Fruit fly (Drosophila melanogaster) whole organism, embryonic: Measurements from ENCODE around the gene mon2.

Experiments
- ATbp ChIP-seq: fragments of 200-800 bp; sonication (Bioruptor generic); optimal IDR thresholded peaks from 2 replicates; lab custom pipeline; 2017; ENCODE audit warnings: missing biosample characterization, mild to moderate bottlenecking, missing genetic modification characterization, missing genetic modification reagents
- Aef1 ChIP-seq: fragments of 200-800 bp; sonication (Bioruptor generic); IDR thresholded peaks from 3 replicates; pipeline ENCODE4 v1.3.6; 2022; ENCODE audit warnings: missing biosample characterization, missing genetic modification characterization
- Asciz ChIP-seq: fragments of 200-800 bp; sonication (Bioruptor generic); optimal IDR thresholded peaks from 2 replicates; lab custom pipeline; 2017; ENCODE audit warnings: missing biosample characterization, mild to moderate bottlenecking, missing genetic modification characterization, missing genetic modification reagents
- Awh ChIP-seq: fragments of 200-800 bp; sonication (Bioruptor generic); IDR thresholded peaks from 2 replicates; pipeline ENCODE4, ENCODE4 v1.3.6; 2022; ENCODE audit warnings: missing biosample characterization, missing genetic modification characterization
- Bgb ChIP-seq: fragments of 200-800 bp; sonication (Bioruptor generic); IDR thresholded peaks from 2 replicates; pipeline ENCODE4 v1.3.6; 2022; ENCODE audit warnings: missing biosample characterization, missing genetic modification characterization; ENCODE audit not compliant: partially characterized antibody
- Blimp-1 ChIP-seq: fragments of 200-800 bp; sonication (Bioruptor generic); optimal IDR thresholded peaks from 3 replicates; lab custom pipeline; 2018; ENCODE audit warnings: missing biosample characterization, missing genetic modification characterization, mild to moderate bottlenecking, moderate library complexity, missing genetic modification reagents
- CG10543 ChIP-seq: fragments of 200-800 bp; sonication (Bioruptor generic); optimal IDR thresholded peaks from 3 replicates; lab custom pipeline; 2017; ENCODE audit warnings: missing biosample characterization, mild to moderate bottlenecking, missing genetic modification characterization, moderate library complexity
- CG12071 ChIP-seq: fragments of 200-800 bp; sonication (Bioruptor generic); optimal IDR thresholded peaks from 3 replicates; lab custom pipeline; 2018; ENCODE audit warnings: missing biosample characterization, mild to moderate bottlenecking, missing genetic modification characterization
- CG12236 ChIP-seq: fragments of 200-800 bp; sonication (Bioruptor generic); optimal IDR thresholded peaks from 2 replicates; lab custom pipeline; 2016; ENCODE audit warnings: missing biosample characterization, missing genetic modification characterization
- CG12744 ChIP-seq: fragments of 200-800 bp; sonication (Bioruptor generic); optimal IDR thresholded peaks from 2 replicates; lab custom pipeline; 2016; ENCODE audit warnings: missing biosample characterization, missing genetic modification characterization
- CG13775 ChIP-seq: fragments of 200-800 bp; sonication (Bioruptor generic); optimal IDR thresholded peaks from 3 replicates; lab custom pipeline; 2017; ENCODE audit warnings: missing biosample characterization, mild to moderate bottlenecking, missing genetic modification characterization
- CG16813 ChIP-seq: fragments of 200-800 bp; sonication (Bioruptor generic); IDR thresholded peaks from 3 replicates; pipeline ENCODE4 v1.3.6; 2022; ENCODE audit warnings: missing biosample characterization, missing genetic modification characterization; ENCODE audit not compliant: partially characterized antibody
- CG17612 ChIP-seq: fragments of 200-800 bp; sonication (Bioruptor generic); IDR thresholded peaks from 2 replicates; pipeline ENCODE4 v1.3.6; 2022; ENCODE audit warnings: missing biosample characterization, missing genetic modification characterization
- CG2678 ChIP-seq: fragments of 200-800 bp; sonication (Bioruptor generic); optimal IDR thresholded peaks from 3 replicates; lab custom pipeline; 2019; ENCODE audit warnings: missing biosample characterization, mild to moderate bottlenecking, missing genetic modification characterization, moderate library complexity
- CG3065 ChIP-seq: fragments of 200-800 bp; sonication (Bioruptor generic); optimal IDR thresholded peaks from 2 replicates; lab custom pipeline; 2016; ENCODE audit warnings: missing biosample characterization, missing genetic modification characterization
- CG34422 ChIP-seq: fragments of 200-800 bp; sonication (Bioruptor generic); IDR thresholded peaks from 3 replicates; pipeline ENCODE4 v1.3.6; 2022; ENCODE audit warnings: missing biosample characterization, missing genetic modification characterization
- CG3726 ChIP-seq: fragments of 200-800 bp; sonication (Bioruptor generic); IDR thresholded peaks from 3 replicates; pipeline ENCODE4, ENCODE4 v1.3.6; 2022; ENCODE audit warnings: missing biosample characterization, missing genetic modification characterization
- CG4328 ChIP-seq: fragments of 200-800 bp; sonication (Bioruptor generic); optimal IDR thresholded peaks from 3 replicates; lab custom pipeline; 2017; ENCODE audit warnings: missing biosample characterization, missing genetic modification reagents, missing genetic modification characterization
- CG6854 ChIP-seq: fragments of 200-800 bp; sonication (Bioruptor generic); optimal IDR thresholded peaks from 3 replicates; lab custom pipeline; 2017; ENCODE audit warnings: missing biosample characterization, mild to moderate bottlenecking, missing genetic modification characterization
- CG8478 ChIP-seq: fragments of >200 bp; optimal IDR thresholded peaks from 2 replicates; lab custom pipeline; 2018
- D19A ChIP-seq: fragments of 200-800 bp; optimal IDR thresholded peaks from 3 replicates; lab custom pipeline; 2019; ENCODE audit warnings: missing biosample characterization, mild to moderate bottlenecking, missing genetic modification characterization, moderate library complexity
- Dbx ChIP-seq: fragments of 200-800 bp; sonication (Bioruptor generic); IDR thresholded peaks from 3 replicates; pipeline ENCODE4 v1.3.6; 2022; ENCODE audit warnings: missing biosample characterization, missing genetic modification characterization
- Dip3 ChIP-seq: fragments of 200-800 bp; sonication (Bioruptor generic); optimal IDR thresholded peaks from 3 replicates; lab custom pipeline; 2016; ENCODE audit warnings: missing biosample characterization, missing genetic modification characterization
- Fer2 ChIP-seq: fragments of 200-800 bp; sonication (Bioruptor generic); optimal IDR thresholded peaks from 2 replicates; lab custom pipeline; 2018; ENCODE audit warnings: missing biosample characterization, mild to moderate bottlenecking, missing genetic modification characterization, moderate library complexity
- Hey ChIP-seq: fragments of 200-800 bp; sonication (Bioruptor generic); optimal IDR thresholded peaks from 3 replicates; lab custom pipeline; 2018; ENCODE audit warnings: missing biosample characterization, mild to moderate bottlenecking, missing genetic modification characterization
- Lhr ChIP-seq: fragments of 200-800 bp; sonication (Bioruptor generic); optimal IDR thresholded peaks from 3 replicates; lab custom pipeline; 2017; ENCODE audit warnings: mild to moderate bottlenecking, missing biosample characterization, missing genetic modification reagents, missing genetic modification characterization
- Lim3 ChIP-seq: fragments of 200-800 bp; sonication (Bioruptor generic); IDR thresholded peaks from 2 replicates; pipeline ENCODE4 v1.3.6; 2022; ENCODE audit warnings: missing biosample characterization, missing genetic modification characterization
- MBD-R2 ChIP-seq: fragments of 200-800 bp; sonication (Bioruptor generic); IDR thresholded peaks from 2 replicates; pipeline ENCODE4 v1.3.6; 2022; ENCODE audit warnings: missing biosample characterization, missing genetic modification characterization
- Mad ChIP-seq: fragments of 200-800 bp; sonication (Bioruptor generic); optimal IDR thresholded peaks from 2 replicates; lab custom pipeline; 2016; ENCODE audit warnings: missing biosample characterization, missing genetic modification characterization
- Mes4 ChIP-seq: fragments of 200-800 bp; sonication (Bioruptor generic); optimal IDR thresholded peaks from 2 replicates; lab custom pipeline; 2016; ENCODE audit warnings: missing biosample characterization, missing genetic modification characterization
- NC2β ChIP-seq: fragments of 200-800 bp; sonication (Bioruptor generic); optimal IDR thresholded peaks from 2 replicates; lab custom pipeline; 2016; ENCODE audit warnings: missing biosample characterization, missing genetic modification characterization
- Sry-β ChIP-seq: fragments of 200-800 bp; sonication (Bioruptor generic); optimal IDR thresholded peaks from 2 replicates; lab custom pipeline; 2018; ENCODE audit warnings: missing biosample characterization, mild to moderate bottlenecking, missing genetic modification characterization, moderate library complexity
- Sry-δ ChIP-seq: fragments of 200-800 bp; sonication (Bioruptor generic); optimal IDR thresholded peaks from 2 replicates; lab custom pipeline; 2016; ENCODE audit warnings: missing biosample characterization, missing genetic modification characterization
- ab ChIP-seq: fragments of 200-800 bp; sonication (Bioruptor generic); optimal IDR thresholded peaks from 2 replicates; lab custom pipeline; 2016; ENCODE audit warnings: missing biosample characterization, missing genetic modification characterization
- al ChIP-seq: fragments of 200-800 bp; sonication (Bioruptor generic); IDR thresholded peaks from 2 replicates; pipeline ENCODE4 v1.3.6; 2022; ENCODE audit warnings: missing biosample characterization, missing genetic modification characterization
- amos ChIP-seq: fragments of 200-800 bp; sonication (Bioruptor generic); IDR thresholded peaks from 2 replicates; pipeline ENCODE4 v1.3.6; 2022; ENCODE audit warnings: missing biosample characterization, missing genetic modification characterization; ENCODE audit not compliant: partially characterized antibody
- bigmax ChIP-seq: fragments of 200-800 bp; sonication (Bioruptor generic); optimal IDR thresholded peaks from 2 replicates; lab custom pipeline; 2018; ENCODE audit warnings: missing biosample characterization, mild to moderate bottlenecking, missing genetic modification characterization
- corto ChIP-seq: fragments of 200-800 bp; sonication (Bioruptor generic); optimal IDR thresholded peaks from 2 replicates; lab custom pipeline; 2016; ENCODE audit warnings: missing biosample characterization, mild to moderate bottlenecking, missing genetic modification characterization, moderate library complexity
- dimm ChIP-seq: fragments of 200-800 bp; sonication (Bioruptor generic); IDR thresholded peaks from 2 replicates; pipeline ENCODE4 v1.3.6; 2022; ENCODE audit warnings: missing biosample characterization, missing genetic modification characterization
- eve ChIP-seq, 2 experiments: fragments of >200 bp; optimal IDR thresholded peaks; 2 replicates each; lab custom pipeline; 2017; ENCODE audit warnings: missing biosample characterization in 2 of 2, missing genetic modification characterization in 2 of 2
- fd96Cb ChIP-seq: fragments of 200-800 bp; sonication (Bioruptor generic); optimal IDR thresholded peaks from 2 replicates; lab custom pipeline; 2018; ENCODE audit warnings: missing biosample characterization, mild to moderate bottlenecking, missing genetic modification characterization, moderate library complexity
- ham ChIP-seq: fragments of 200-800 bp; sonication (Bioruptor generic); IDR thresholded peaks from 2 replicates; pipeline ENCODE4 v1.3.6; 2022; ENCODE audit warnings: missing biosample characterization, missing genetic modification characterization
- jumu ChIP-seq: fragments of 200-800 bp; sonication (Bioruptor generic); optimal IDR thresholded peaks from 3 replicates; lab custom pipeline; 2016; ENCODE audit warnings: missing biosample characterization, missing genetic modification characterization
- lov ChIP-seq, 2 experiments: fragments of 200-800 bp in 1 of 2; fragments of >200 bp in 1 of 2; sonication (Bioruptor generic) in 1 of 2; IDR thresholded peaks in 1 of 2; optimal IDR thresholded peaks in 1 of 2; 2 replicates in 1 of 2; 3 replicates in 1 of 2; pipeline versions ENCODE4 v1.3.6 to Lab custom; 2017 to 2022; ENCODE audit warnings: missing biosample characterization in 1 of 2, missing genetic modification characterization in 1 of 2
- prd ChIP-seq, 3 experiments: fragments of >200 bp in 2 of 3; fragments of 200-800 bp in 1 of 3; sonication (Bioruptor generic) in 1 of 3; optimal IDR thresholded peaks in 2 of 3; IDR thresholded peaks in 1 of 3; 2 replicates in 2 of 3; 3 replicates in 1 of 3; pipeline versions ENCODE4 v1.3.6 to Lab custom; 2017 to 2022; ENCODE audit warnings: missing biosample characterization in 1 of 3, missing genetic modification characterization in 1 of 3
- repo ChIP-seq: fragments of 200-800 bp; sonication (Bioruptor generic); optimal IDR thresholded peaks from 2 replicates; lab custom pipeline; 2016; ENCODE audit warnings: missing biosample characterization, missing genetic modification characterization
- sqz ChIP-seq: fragments of 200-800 bp; sonication (Bioruptor generic); optimal IDR thresholded peaks from 3 replicates; lab custom pipeline; 2018; ENCODE audit warnings: missing biosample characterization, mild to moderate bottlenecking, missing genetic modification characterization
- trh ChIP-seq: fragments of 200-800 bp; sonication (Bioruptor generic); optimal IDR thresholded peaks from 2 replicates; lab custom pipeline; 2016; ENCODE audit warnings: missing biosample characterization, missing genetic modification characterization
- vvl ChIP-seq: fragments of 200-800 bp; sonication (Bioruptor generic); IDR thresholded peaks from 2 replicates; pipeline ENCODE4 v1.3.6; 2022; ENCODE audit warnings: missing biosample characterization, missing genetic modification characterization

mon2 gene

DNA sequence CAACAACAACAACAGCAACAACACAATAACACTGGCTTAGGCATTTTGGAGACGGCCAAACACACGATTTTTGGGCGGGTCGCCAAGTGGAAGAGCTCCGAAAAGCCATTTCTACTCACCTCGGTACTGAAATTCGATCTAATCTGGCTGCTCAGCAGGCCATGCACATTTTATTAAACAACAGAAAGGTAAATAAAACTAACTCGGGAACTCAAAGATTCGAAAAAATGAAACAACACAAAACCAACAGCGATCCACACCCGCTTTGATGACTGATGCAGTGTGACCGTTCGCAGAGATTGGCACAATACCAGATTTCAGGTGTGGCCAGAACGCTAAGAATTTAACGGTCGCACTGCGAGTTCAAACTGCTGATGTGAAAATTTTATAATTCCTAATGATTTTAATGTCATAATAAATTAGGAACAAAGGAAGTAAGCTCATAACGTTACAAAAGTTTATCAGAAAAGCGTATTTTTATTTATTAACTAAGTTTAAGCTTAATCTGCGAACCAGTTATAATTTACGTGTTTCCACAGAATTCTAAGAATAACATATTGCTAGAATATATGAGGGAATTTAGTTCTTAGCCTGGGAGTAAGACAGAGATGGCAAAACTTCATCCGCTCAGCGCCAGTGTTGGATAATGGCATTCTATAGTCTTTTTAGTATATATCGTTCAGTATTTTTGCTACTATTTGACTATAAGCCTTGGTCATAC lies 41.0 kb downstream of the mon2 start, which contains the start of gene Mcr (continued):
- TF ChIP-seq sqz (GFP tag; lab: Kevin White, UChicago) (no peak), CG10543 (GFP tag; lab: Kevin White, UChicago) (no peak), trh (GFP tag; lab: Kevin White, UChicago) (no peak), CG12236 (GFP tag; lab: Kevin White, UChicago) (no peak), CG34422 (GFP tag; lab: Robert Waterston, UW) (peak; percentile 13; the same call in 1 of the 3 replicates), Blimp-1 (no peak), Dip3 (peak; percentile 26), Mes4 (GFP tag; lab: Kevin White, UChicago) (no peak), jumu (GFP tag; lab: Kevin White, UChicago) (no peak), repo (no peak), CG12744 (GFP tag; lab: Kevin White, UChicago) (no peak), Fer2 (tag; lab: Kevin White, UChicago) (no peak), corto (no peak), D19A (tag; lab: Kevin White, UChicago) (no peak), CG2678 (tag; lab: Kevin White, UChicago) (no peak), Sry-δ (GFP tag; lab: Kevin White, UChicago) (peak; percentile 86), fd96Cb (no peak), Dbx (no peak), eve (GFP tag; optimal IDR thresholded peaks at IDR 0.05; lab: Kevin White, UChicago) (no peak), vvl (GFP tag; lab: Robert Waterston, UW) (0 out of 2 replicates have a peak, but pooled peaks have one; percentile 26), CG3726 (GFP tag; lab: Robert Waterston, UW) (no peak), CG6854 (GFP tag; lab: Kevin White, UChicago) (no peak), Lim3 (GFP tag; lab: Robert Waterston, UW) (no peak), CG8478 (lab: Kevin White, UChicago) (no peak), ham (GFP tag; lab: Robert Waterston, UW) (no peak), Lhr (GFP tag; lab: Kevin White, UChicago) (peak; percentile 82), ab (GFP tag; lab: Kevin White, UChicago) (no peak), lov (optimal IDR thresholded peaks at IDR 0.05; lab: Kevin White, UChicago) (no peak), lov (GFP tag; IDR thresholded peaks at IDR 0.05; lab: Robert Waterston, UW) (0 out of 3 replicates have a peak, but pooled peaks have one; percentile 36), Mad (GFP tag; lab: Kevin White, UChicago) (no peak), CG17612 (GFP tag; lab: Robert Waterston, UW) (no peak), dimm (GFP tag; lab: Robert Waterston, UW) (no peak), ATbp (no peak), Sry-β (GFP tag; lab: Kevin White, UChicago) (peak; percentile 23), amos (peak; percentile 67; the same call in 1 of the 2 replicates), Bgb (GFP tag; lab: Robert Waterston, UW) (peak; percentile 28), Asciz (GFP tag; lab: Kevin White, UChicago) (no peak), MBD-R2 (GFP tag; lab: Robert Waterston, UW) (peak; percentile 8), Awh (GFP tag; lab: Robert Waterston, UW) (no peak), CG3065 (GFP tag; lab: Kevin White, UChicago) (no peak), prd (optimal IDR thresholded peaks at IDR 0.05; lab: Kevin White, UChicago) (no peak), prd (GFP tag; IDR thresholded peaks at IDR 0.05; lab: Robert Waterston, UW) (peak; percentile 28; the same call in 1 of the 3 replicates), CG16813 (GFP tag; lab: Robert Waterston, UW) (peak; percentile 67), al (GFP tag; lab: Robert Waterston, UW) (no peak), bigmax (no peak), Hey (tag; lab: Kevin White, UChicago) (no peak), CG4328 (GFP tag; lab: Kevin White, UChicago) (no peak), NC2β (no peak), CG13775 (peak; percentile 28), CG12071 (GFP tag; lab: Kevin White, UChicago) (no peak), Aef1 (GFP tag; lab: Robert Waterston, UW) (no peak)
